Worm (Caenorhabditis elegans) whole organism, L4 larva: ENCODE data around the gene B0281.3.

ENCODE experiments used
- ceh-62 ChIP-seq: sonication (generic microtip); optimal IDR thresholded peaks from 2 replicates; lab custom pipeline; 2017; ENCODE audit warnings: missing biosample characterization, missing genetic modification characterization
- gei-8 ChIP-seq: fragments of 200-800 bp; sonication (Bioruptor generic); optimal IDR thresholded peaks from 2 replicates; lab custom pipeline; 2018; ENCODE audit warnings: mild to moderate bottlenecking, missing genetic modification characterization, missing compliant biosample characterization
- php-3 ChIP-seq: fragments of 200-800 bp; sonication (Bioruptor generic); IDR thresholded peaks from 2 replicates; pipeline ENCODE4 v1.3.6; 2022; ENCODE audit warnings: missing genetic modification reagents, missing genetic modification characterization, missing compliant biosample characterization
- rbr-2 ChIP-seq: sonication (generic microtip); optimal IDR thresholded peaks from 2 replicates; lab custom pipeline; 2016; ENCODE audit warnings: missing genotype, missing genetic modification characterization, missing compliant biosample characterization
- unc-130 ChIP-seq: sonication (generic microtip); optimal IDR thresholded peaks from 2 replicates; lab custom pipeline; 2016; ENCODE audit warnings: missing genetic modification reagents, missing genetic modification characterization, missing compliant biosample characterization
- zag-1 ChIP-seq: fragments of 150-350 bp; optimal IDR thresholded peaks from 2 replicates; lab custom pipeline; 2014; ENCODE audit warnings: missing biosample characterization, missing genetic modification characterization

DNA sequence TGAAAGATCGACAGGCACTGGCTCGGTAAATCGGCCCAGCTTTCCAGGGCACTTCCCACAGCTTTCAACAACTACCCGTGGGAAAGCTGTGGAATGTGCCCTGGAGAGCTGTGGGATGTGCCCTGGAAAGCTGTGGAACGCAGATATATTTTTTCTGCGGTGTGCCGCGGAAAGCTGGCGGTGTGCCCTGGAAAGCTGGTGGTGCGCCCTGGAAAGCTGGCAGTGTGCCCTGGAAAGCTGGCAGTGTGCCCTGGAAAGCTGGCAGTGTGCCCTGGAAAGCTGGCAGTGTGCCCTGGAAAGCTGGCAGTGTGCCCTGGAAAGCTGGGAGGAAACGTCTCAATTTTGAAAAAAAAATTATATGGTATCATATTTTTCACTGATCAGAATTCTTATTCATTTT is 33.1 kb upstream of the B0281.3 start:
- TF ChIP-seq ceh-62 (tag; lab: Kevin White, UChicago) (no peak), php-3 (no peak), rbr-2 (tag; lab: Kevin White, UChicago) (no peak), unc-130 (GFP tag; lab: Kevin White, UChicago) (no peak), zag-1 (no peak), gei-8 (GFP tag; lab: Kevin White, UChicago) (no peak)
